Fruit fly (Drosophila melanogaster): ENCODE data around the gene X11L.

X11L gene

dm6 chrX:17581606-17582281 lies 17.7 kb upstream of the X11L start (continued):
- TF ChIP-seq CG16815 (GFP tag; optimal IDR thresholded peaks at IDR 0.05) = peak; percentile 7
- TF ChIP-seq Dad (GFP tag; optimal IDR thresholded peaks at IDR 0.05) = no peak
- TF ChIP-seq Hr78 (GFP tag; optimal IDR thresholded peaks at IDR 0.05) = no peak
- no peak for TF ChIP-seq CG34376 (GFP tag; optimal IDR thresholded peaks at IDR 0.05)
- no peak for TF ChIP-seq Elba2 (GFP tag; optimal IDR thresholded peaks at IDR 0.05)
- no peak for TF ChIP-seq gce (GFP tag; IDR thresholded peaks at IDR 0.05)
- TF ChIP-seq gsb-n (tag; optimal IDR thresholded peaks at IDR 0.05) = no peak
- TF ChIP-seq NfI (GFP tag; optimal IDR thresholded peaks at IDR 0.05) = no peak
- no peak for TF ChIP-seq tap (tag; optimal IDR thresholded peaks at IDR 0.05)
- TF ChIP-seq CG7271 (tag; optimal IDR thresholded peaks at IDR 0.05) = no peak
- no peak for TF ChIP-seq abd-A (tag; optimal IDR thresholded peaks at IDR 0.05)
- no peak for TF ChIP-seq Six4 (GFP tag; optimal IDR thresholded peaks at IDR 0.05)
- no peak for TF ChIP-seq otp (GFP tag; IDR thresholded peaks at IDR 0.05)
- TF ChIP-seq CG17568 (GFP tag; optimal IDR thresholded peaks at IDR 0.05) = no peak
- no peak for TF ChIP-seq ham (GFP tag; IDR thresholded peaks at IDR 0.05)
- no peak for TF ChIP-seq E2f2 (GFP tag; IDR thresholded peaks at IDR 0.05)
- no peak for TF ChIP-seq jumu (GFP tag; optimal IDR thresholded peaks at IDR 0.05)
- TF ChIP-seq lilli (GFP tag; optimal IDR thresholded peaks at IDR 0.05) = no peak
- no peak for TF ChIP-seq h (optimal IDR thresholded peaks at IDR 0.05)
- TF ChIP-seq CG10959 (GFP tag; IDR thresholded peaks at IDR 0.05) = no peak
- peak; percentile 47 for TF ChIP-seq CG15601 (tag; optimal IDR thresholded peaks at IDR 0.05)
- no peak for TF ChIP-seq Bdp1 (GFP tag; optimal IDR thresholded peaks at IDR 0.05)
- TF ChIP-seq CG8388 (GFP tag; optimal IDR thresholded peaks at IDR 0.05) = peak; percentile 24
- no peak for TF ChIP-seq CG14441 (GFP tag; IDR thresholded peaks at IDR 0.05)
- no peak for TF ChIP-seq tin (GFP tag; optimal IDR thresholded peaks at IDR 0.05)
- peak; percentile 46 for TF ChIP-seq tio (GFP tag; optimal IDR thresholded peaks at IDR 0.05)
- TF ChIP-seq pfk (GFP tag; optimal IDR thresholded peaks at IDR 0.05) = no peak
- TF ChIP-seq hb (GFP tag; IDR thresholded peaks at IDR 0.05; ENCODE audit: partially characterized antibody) = no peak
- no peak for TF ChIP-seq mam (GFP tag; optimal IDR thresholded peaks at IDR 0.05)
- no peak for TF ChIP-seq CG12104 (GFP tag; optimal IDR thresholded peaks at IDR 0.05)
- no peak for TF ChIP-seq pum (GFP tag; optimal IDR thresholded peaks at IDR 0.05)
- no peak for TF ChIP-seq pita (GFP tag; optimal IDR thresholded peaks at IDR 0.05)
- TF ChIP-seq CG10979 (tag; optimal IDR thresholded peaks at IDR 0.05) = peak; percentile 65
- peak in 1 of 2 experiments; percentile 34 for TF ChIP-seq dpn (GFP tag; optimal IDR thresholded peaks at IDR 0.05)
- peak; percentile 38; the same call in 1 of the 2 replicates for TF ChIP-seq crol (GFP tag; IDR thresholded peaks at IDR 0.05)
- no peak for TF ChIP-seq CG17186 (GFP tag; optimal IDR thresholded peaks at IDR 0.05)
- TF ChIP-seq mld (GFP tag; IDR thresholded peaks at IDR 0.05; ENCODE audit: partially characterized antibody) = no peak
- no peak for TF ChIP-seq ERR (GFP tag; optimal IDR thresholded peaks at IDR 0.05)
- TF ChIP-seq aop (GFP tag; IDR thresholded peaks at IDR 0.05) = no peak
- TF ChIP-seq sd (tag; optimal IDR thresholded peaks at IDR 0.05) = no peak
- TF ChIP-seq CG15514 (GFP tag; optimal IDR thresholded peaks at IDR 0.05) = no peak
- no peak for TF ChIP-seq CG43689 (GFP tag; IDR thresholded peaks at IDR 0.05)
- TF ChIP-seq D (optimal IDR thresholded peaks at IDR 0.05) = no peak
- TF ChIP-seq D (GFP tag; optimal IDR thresholded peaks at IDR 0.05) = peak; percentile 44
- no peak for TF ChIP-seq ems (GFP tag; optimal IDR thresholded peaks at IDR 0.05)
- TF ChIP-seq CG4328 (GFP tag; optimal IDR thresholded peaks at IDR 0.05) = no peak
- no peak for TF ChIP-seq CG7372 (GFP tag; IDR thresholded peaks at IDR 0.05)
- TF ChIP-seq Ravus (GFP tag; IDR thresholded peaks at IDR 0.05) = no peak
- peak; percentile 22 for TF ChIP-seq CG10209 (GFP tag; optimal IDR thresholded peaks at IDR 0.05)
- no peak for TF ChIP-seq CG3726 (GFP tag; IDR thresholded peaks at IDR 0.05)
- peak; percentile 9 for TF ChIP-seq az2 (GFP tag; optimal IDR thresholded peaks at IDR 0.05)

Data from whole organism, embryonic.